Fruit fly (Drosophila melanogaster): Measurements from ENCODE around the gene CG3868.

The CG3868 gene

dm6 chr3L:14366124-14366523, 36.4 kb downstream of the CG3868 start (continued):
- no peak for TF ChIP-seq yki (optimal IDR thresholded peaks at IDR 0.05)
- peak; percentile 71 for TF ChIP-seq CG2712 (tag; optimal IDR thresholded peaks at IDR 0.05)
- TF ChIP-seq ci (GFP tag; IDR thresholded peaks at IDR 0.05): peak; percentile 85
- TF ChIP-seq NC2β (GFP tag; optimal IDR thresholded peaks at IDR 0.05): no peak
- peak; percentile 10 for TF ChIP-seq CG7987 (GFP tag; optimal IDR thresholded peaks at IDR 0.05)
- TF ChIP-seq ara (GFP tag; IDR thresholded peaks at IDR 0.05): peak; percentile 46; the same call in 1 of the 2 replicates
- peak; percentile 46; the same call in 1 of the 3 replicates for TF ChIP-seq dysf (GFP tag; IDR thresholded peaks at IDR 0.05)
- TF ChIP-seq CG12236 (GFP tag; optimal IDR thresholded peaks at IDR 0.05): peak; percentile 48
- TF ChIP-seq CrebB (tag; optimal IDR thresholded peaks at IDR 0.05): peak; percentile 78
- TF ChIP-seq CG2889 (GFP tag; IDR thresholded peaks at IDR 0.05): no peak
- no peak for TF ChIP-seq CG16815 (GFP tag; optimal IDR thresholded peaks at IDR 0.05)
- no peak for TF ChIP-seq nerfin-2 (GFP tag; IDR thresholded peaks at IDR 0.05; ENCODE audit: partially characterized antibody)
- TF ChIP-seq h (optimal IDR thresholded peaks at IDR 0.05): no peak
- no peak for TF ChIP-seq insv (GFP tag; optimal IDR thresholded peaks at IDR 0.05)
- no peak for TF ChIP-seq btn (GFP tag; optimal IDR thresholded peaks at IDR 0.05)
- TF ChIP-seq CG15269 (tag; optimal IDR thresholded peaks at IDR 0.05): peak; percentile 39
- TF ChIP-seq CG8281 (tag; optimal IDR thresholded peaks at IDR 0.05): peak; percentile 41
- no peak for TF ChIP-seq da (GFP tag; optimal IDR thresholded peaks at IDR 0.05)
- peak; percentile 89 for TF ChIP-seq ATbp (GFP tag; optimal IDR thresholded peaks at IDR 0.05)
- peak; percentile 2 for TF ChIP-seq Antp (GFP tag; optimal IDR thresholded peaks at IDR 0.05)
- peak; percentile 83 for TF ChIP-seq CG2875 (GFP tag; optimal IDR thresholded peaks at IDR 0.05)
- peak; percentile 16 for TF ChIP-seq CG2116 (GFP tag; optimal IDR thresholded peaks at IDR 0.05)
- peak; percentile 58 for TF ChIP-seq CG10979 (tag; optimal IDR thresholded peaks at IDR 0.05)
- peak; percentile 46 for TF ChIP-seq Nf-YB (GFP tag; optimal IDR thresholded peaks at IDR 0.05)
- TF ChIP-seq CG11456 (GFP tag; IDR thresholded peaks at IDR 0.05): no peak
- no peak for TF ChIP-seq Six4 (GFP tag; optimal IDR thresholded peaks at IDR 0.05)
- peak; percentile 22 to 35 for TF ChIP-seq Hr51 (GFP tag; optimal IDR thresholded peaks at IDR 0.05)
- TF ChIP-seq CG15696 (tag; optimal IDR thresholded peaks at IDR 0.05): peak; percentile 74
- TF ChIP-seq run (tag; optimal IDR thresholded peaks at IDR 0.05): peak; percentile 81
- no peak for TF ChIP-seq CG4424 (GFP tag; optimal IDR thresholded peaks at IDR 0.05)
- TF ChIP-seq Doc3 (GFP tag; IDR thresholded peaks at IDR 0.05; ENCODE audit: partially characterized antibody): no peak
- TF ChIP-seq seq (GFP tag; IDR thresholded peaks at IDR 0.05): peak; percentile 8; the same call in 1 of the 2 replicates
- peak; percentile 33 for TF ChIP-seq CG17186 (GFP tag; optimal IDR thresholded peaks at IDR 0.05)
- TF ChIP-seq CG13424 (tag; optimal IDR thresholded peaks at IDR 0.05): peak; percentile 57
- TF ChIP-seq klu (GFP tag; IDR thresholded peaks at IDR 0.05): no peak
- no peak for TF ChIP-seq CG15073 (GFP tag; optimal IDR thresholded peaks at IDR 0.05)
- TF ChIP-seq Dfd (GFP tag; optimal IDR thresholded peaks at IDR 0.05): no peak
- peak; percentile 39; the same call in 1 of the 3 replicates for TF ChIP-seq ase (GFP tag; IDR thresholded peaks at IDR 0.05)
- TF ChIP-seq CG4360 (GFP tag; IDR thresholded peaks at IDR 0.05): peak; percentile 29; the same call in 1 of the 2 replicates
- no peak for TF ChIP-seq pnt (GFP tag; optimal IDR thresholded peaks at IDR 0.05)
- TF ChIP-seq tll (GFP tag; optimal IDR thresholded peaks at IDR 0.05): no peak
- TF ChIP-seq CG2678 (tag; optimal IDR thresholded peaks at IDR 0.05): peak; percentile 67
- TF ChIP-seq CG17912 (GFP tag; optimal IDR thresholded peaks at IDR 0.05): peak; percentile 76
- TF ChIP-seq chm (GFP tag; IDR thresholded peaks at IDR 0.05): peak; percentile 56; the same call in 1 of the 2 replicates
- TF ChIP-seq CG10565 (GFP tag; optimal IDR thresholded peaks at IDR 0.05): no peak
- TF ChIP-seq croc (GFP tag; conservative IDR thresholded peaks at IDR 0.05): no peak
- TF ChIP-seq dpn (GFP tag; optimal IDR thresholded peaks at IDR 0.05): no peak
- TF ChIP-seq CG7357 (GFP tag; IDR thresholded peaks at IDR 0.05): no peak
- 0 out of 2 replicates have a peak, but pooled peaks have one; percentile 43 for TF ChIP-seq Atf6 (GFP tag; IDR thresholded peaks at IDR 0.05)
- TF ChIP-seq Asciz (GFP tag; optimal IDR thresholded peaks at IDR 0.05): peak; percentile 91
- TF ChIP-seq Lhr (GFP tag; optimal IDR thresholded peaks at IDR 0.05): peak; percentile 60
